Worm (Caenorhabditis elegans) whole organism, mixed stage, embryonic: ENCODE measurements around the gene srh-60.

Experiments
- M03D4.4 ChIP-seq: sonication (generic microtip); optimal IDR thresholded peaks from 2 replicates; lab custom pipeline; 2017; ENCODE audit warnings: mild to moderate bottlenecking, missing genetic modification characterization, missing compliant biosample characterization
- bed-3 ChIP-seq: fragments of 200-800 bp; sonication (Bioruptor generic); optimal IDR thresholded peaks from 3 replicates; lab custom pipeline; 2018; ENCODE audit warnings: mild to moderate bottlenecking, missing genetic modification characterization, moderate library complexity, missing compliant biosample characterization
- blmp-1 ChIP-seq: fragments of 150-350 bp; optimal IDR thresholded peaks from 2 replicates; lab custom pipeline; 2014; ENCODE audit warnings: missing biosample characterization, missing genetic modification characterization
- ceh-39 ChIP-seq: fragments of 150-350 bp; optimal IDR thresholded peaks from 2 replicates; lab custom pipeline; 2014; ENCODE audit warnings: missing biosample characterization, missing genetic modification characterization
- ceh-43 ChIP-seq: fragments of 200-800 bp; sonication (Bioruptor generic); optimal IDR thresholded peaks from 2 replicates; lab custom pipeline; 2018; ENCODE audit warnings: mild to moderate bottlenecking, missing genetic modification characterization, moderate library complexity, missing compliant biosample characterization
- ces-1 ChIP-seq: fragments of 150-350 bp; optimal IDR thresholded peaks from 2 replicates; lab custom pipeline; 2014; ENCODE audit warnings: missing biosample characterization, missing genetic modification reagents, missing genetic modification characterization
- cnd-1 ChIP-seq: fragments of 200-800 bp; sonication (Bioruptor generic); optimal IDR thresholded peaks from 2 replicates; lab custom pipeline; 2018; ENCODE audit warnings: mild to moderate bottlenecking, missing genetic modification characterization, missing compliant biosample characterization
- drap-1 ChIP-seq: fragments of 200-800 bp; sonication (Bioruptor generic); optimal IDR thresholded peaks from 3 replicates; lab custom pipeline; 2018; ENCODE audit warnings: mild to moderate bottlenecking, missing genetic modification characterization, missing compliant biosample characterization
- elt-1 ChIP-seq: sonication (generic microtip); optimal IDR thresholded peaks from 2 replicates; lab custom pipeline; 2017; ENCODE audit warnings: missing genetic modification characterization, mild to moderate bottlenecking, missing compliant biosample characterization, antibody characterized with exemption, moderate library complexity, borderline replicate concordance; ENCODE audit not compliant: insufficient read depth
- elt-3 ChIP-seq: fragments of 150-350 bp; optimal IDR thresholded peaks from 2 replicates; lab custom pipeline; 2014; ENCODE audit warnings: missing biosample characterization, missing genetic modification characterization
- flh-1 ChIP-seq: fragments of 200-800 bp; sonication (Bioruptor generic); optimal IDR thresholded peaks from 2 replicates; lab custom pipeline; 2018; ENCODE audit warnings: mild to moderate bottlenecking, missing genetic modification characterization, moderate library complexity, missing compliant biosample characterization
- hlh-1 ChIP-seq: fragments of 150-350 bp; optimal IDR thresholded peaks from 2 replicates; lab custom pipeline; 2014; ENCODE audit warnings: missing biosample characterization, missing genetic modification reagents, missing genetic modification characterization
- lin-13 ChIP-seq: fragments of 150-350 bp; optimal IDR thresholded peaks from 2 replicates; lab custom pipeline; 2014; ENCODE audit warnings: missing biosample characterization, missing genetic modification characterization
- lin-32 ChIP-seq: fragments of 200-800 bp; sonication (Bioruptor generic); optimal IDR thresholded peaks from 2 replicates; lab custom pipeline; 2018; ENCODE audit warnings: mild to moderate bottlenecking, missing genetic modification characterization, missing compliant biosample characterization
- lsy-2 ChIP-seq: fragments of 150-350 bp; optimal IDR thresholded peaks from 2 replicates; lab custom pipeline; 2014; ENCODE audit warnings: missing biosample characterization, missing genetic modification characterization
- mab-5 ChIP-seq: fragments of 150-350 bp; optimal IDR thresholded peaks from 2 replicates; lab custom pipeline; 2014; ENCODE audit warnings: missing biosample characterization, missing genetic modification characterization
- mls-2 ChIP-seq: sonication (generic microtip); optimal IDR thresholded peaks from 2 replicates; lab custom pipeline; 2016; ENCODE audit warnings: mild to moderate bottlenecking, missing genetic modification characterization, moderate library complexity, missing compliant biosample characterization
- nhr-2 ChIP-seq: fragments of 150-350 bp; optimal IDR thresholded peaks from 2 replicates; lab custom pipeline; 2014; ENCODE audit warnings: missing biosample characterization, missing genetic modification characterization
- nhr-237 ChIP-seq: fragments of 150-350 bp; optimal IDR thresholded peaks from 2 replicates; lab custom pipeline; 2014; ENCODE audit warnings: missing biosample characterization, missing genetic modification characterization
- nhr-28 ChIP-seq: fragments of 150-350 bp; optimal IDR thresholded peaks from 2 replicates; lab custom pipeline; 2014; ENCODE audit warnings: missing biosample characterization, missing genetic modification characterization
- nhr-76 ChIP-seq: sonication (generic microtip); optimal IDR thresholded peaks from 2 replicates; lab custom pipeline; 2017; ENCODE audit warnings: missing biosample characterization, missing genetic modification characterization
- pha-4 ChIP-seq: fragments of 150-350 bp; optimal IDR thresholded peaks from 2 replicates; lab custom pipeline; 2018; ENCODE audit warnings: missing biosample characterization, missing genetic modification reagents, missing genetic modification characterization
- sem-2 ChIP-seq: fragments of 200-800 bp; sonication (Bioruptor generic); optimal IDR thresholded peaks from 2 replicates; lab custom pipeline; 2018; ENCODE audit warnings: mild to moderate bottlenecking, missing genetic modification characterization, missing compliant biosample characterization
- snpc-4 ChIP-seq: fragments of 150-350 bp; optimal IDR thresholded peaks from 2 replicates; lab custom pipeline; 2014; ENCODE audit warnings: missing biosample characterization, missing genetic modification characterization
- sptf-1 ChIP-seq: sonication (generic microtip); optimal IDR thresholded peaks from 2 replicates; lab custom pipeline; 2017; ENCODE audit warnings: mild to moderate bottlenecking, missing genetic modification characterization, moderate library complexity, missing compliant biosample characterization
- tbx-8 ChIP-seq: fragments of 200-800 bp; sonication (Bioruptor generic); optimal IDR thresholded peaks from 2 replicates; lab custom pipeline; 2018; ENCODE audit warnings: mild to moderate bottlenecking, missing genetic modification characterization, moderate library complexity, missing compliant biosample characterization
- unc-120 ChIP-seq: sonication (generic microtip); optimal IDR thresholded peaks from 2 replicates; lab custom pipeline; 2017; ENCODE audit warnings: missing genetic modification characterization, missing compliant biosample characterization; ENCODE audit not compliant: poor library complexity, severe bottlenecking
- unc-39 ChIP-seq: fragments of 150-350 bp; optimal IDR thresholded peaks from 2 replicates; lab custom pipeline; 2014; ENCODE audit warnings: missing biosample characterization, missing genetic modification characterization
- unc-62 ChIP-seq: fragments of 150-350 bp; optimal IDR thresholded peaks from 2 replicates; lab custom pipeline; 2014; ENCODE audit warnings: missing biosample characterization, missing genetic modification reagents, missing genetic modification characterization
- zip-8 ChIP-seq: fragments of 150-350 bp; optimal IDR thresholded peaks from 2 replicates; lab custom pipeline; 2014; ENCODE audit warnings: missing biosample characterization, missing genetic modification characterization
- ztf-11 ChIP-seq: fragments of 150-350 bp; optimal IDR thresholded peaks from 2 replicates; lab custom pipeline; 2014; ENCODE audit warnings: missing biosample characterization, missing genetic modification characterization

Gene srh-60

DNA sequence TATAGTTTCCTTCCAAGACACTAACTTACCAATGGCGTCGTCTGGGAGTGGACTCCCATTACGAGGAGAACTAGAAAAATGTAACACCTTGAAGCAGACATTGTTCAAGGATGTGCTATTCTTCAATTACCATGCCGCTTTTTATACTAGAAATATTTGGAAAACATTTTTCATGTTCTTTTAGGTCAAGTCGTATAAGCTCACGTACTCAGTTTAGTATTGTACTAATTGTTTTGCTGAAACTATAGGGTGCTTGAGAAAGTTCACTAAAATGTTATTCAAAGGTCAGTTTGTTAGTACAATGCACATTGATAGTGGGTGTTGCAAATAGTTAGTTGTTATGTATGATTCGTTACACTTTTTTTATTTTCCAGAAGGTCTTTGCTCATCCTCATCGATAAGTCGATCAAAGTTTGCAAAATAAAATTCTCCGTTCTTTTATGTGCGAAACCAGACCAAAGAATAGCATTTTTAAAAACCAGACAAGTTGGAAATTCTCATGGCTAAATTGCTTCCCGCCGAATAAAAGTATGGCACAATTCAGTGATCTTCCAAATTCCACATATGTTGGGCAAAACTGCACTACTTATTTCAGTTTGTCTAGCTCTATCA lies 12.5 kb upstream of the srh-60 start, which contains the start of the genes clec-128 and clec-129:
TSS of gene clec-128 (minus strand) at position 101 of the 612 bp plus-strand sequence.
TSS of gene clec-129 (plus strand) at position 562 of the 612 bp plus-strand sequence.
- TF ChIP-seq drap-1 (GFP tag; lab: Kevin White, UChicago) (no peak), blmp-1 (no peak), hlh-1 (no peak), nhr-2 (tag; lab: Kevin White, UChicago) (no peak), mls-2 (tag; lab: Kevin White, UChicago) (no peak)

DNA sequence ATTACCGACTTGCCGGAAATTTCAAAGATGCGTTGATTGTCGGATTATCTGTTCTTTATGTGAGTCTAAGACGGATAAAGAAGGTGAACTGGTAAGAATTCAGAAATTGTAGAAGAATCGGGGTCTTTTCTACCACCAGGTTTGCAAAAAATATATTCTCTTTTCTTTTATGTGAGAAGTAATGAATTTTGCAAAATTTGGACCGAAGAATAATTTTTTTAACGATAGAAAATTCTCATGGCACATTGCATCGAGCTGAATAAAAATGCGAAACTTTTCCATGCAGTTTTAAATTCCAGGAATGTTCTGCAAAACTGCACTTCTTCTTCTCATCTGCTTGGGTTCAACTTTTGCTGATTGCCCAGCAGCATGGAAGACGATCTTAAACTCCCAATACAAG lies 10.2 kb upstream of the srh-60 start, which contains the start of gene clec-130:
TSS of gene clec-130 (plus strand) at position 301 of the 400 bp plus-strand sequence.
- TF ChIP-seq lin-32 (GFP tag; lab: Kevin White, UChicago) (no peak), lin-13 (tag; lab: Kevin White, UChicago) (no peak), nhr-237 (no peak), elt-3 (tag; lab: Kevin White, UChicago) (no peak), flh-1 (GFP tag; lab: Kevin White, UChicago) (no peak), unc-39 (tag; lab: Kevin White, UChicago) (no peak), ceh-43 (GFP tag; lab: Kevin White, UChicago) (no peak)

DNA sequence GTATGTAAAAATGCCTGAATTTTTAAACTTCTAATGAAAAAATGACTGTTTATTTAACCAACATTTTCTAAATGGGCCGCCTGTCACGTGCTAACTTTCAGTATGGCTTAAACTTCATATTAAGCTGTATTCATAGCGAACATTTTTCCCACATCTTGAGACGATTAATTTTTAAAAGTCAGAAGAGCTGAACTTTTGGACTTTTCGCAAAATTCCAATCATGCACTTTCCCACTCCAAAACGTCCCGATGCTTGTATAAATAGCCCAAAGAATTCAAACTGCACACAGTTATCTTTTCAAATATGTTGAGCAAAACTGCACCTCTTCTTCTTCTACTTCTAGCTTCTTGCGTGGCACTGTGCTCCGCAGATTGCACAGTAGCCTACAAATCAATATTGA lies 6.8 kb upstream of the srh-60 start, which contains the start of gene clec-132:
TSS of gene clec-132 (plus strand) at position 301 of the 400 bp plus-strand sequence.
- no peak for TF ChIP-seq lsy-2 (tag; lab: Kevin White, UChicago)
- TF ChIP-seq pha-4 = no peak
- no peak for TF ChIP-seq ztf-11 (tag; lab: Kevin White, UChicago)
- no peak for TF ChIP-seq elt-1 (tag; lab: Kevin White, UChicago)
- TF ChIP-seq lin-13 (tag; lab: Kevin White, UChicago) = no peak
- no peak for TF ChIP-seq sptf-1 (tag; lab: Kevin White, UChicago)
- no peak for TF ChIP-seq nhr-28 (tag; lab: Kevin White, UChicago)
- TF ChIP-seq, all 35 proteins: peak for 0

DNA sequence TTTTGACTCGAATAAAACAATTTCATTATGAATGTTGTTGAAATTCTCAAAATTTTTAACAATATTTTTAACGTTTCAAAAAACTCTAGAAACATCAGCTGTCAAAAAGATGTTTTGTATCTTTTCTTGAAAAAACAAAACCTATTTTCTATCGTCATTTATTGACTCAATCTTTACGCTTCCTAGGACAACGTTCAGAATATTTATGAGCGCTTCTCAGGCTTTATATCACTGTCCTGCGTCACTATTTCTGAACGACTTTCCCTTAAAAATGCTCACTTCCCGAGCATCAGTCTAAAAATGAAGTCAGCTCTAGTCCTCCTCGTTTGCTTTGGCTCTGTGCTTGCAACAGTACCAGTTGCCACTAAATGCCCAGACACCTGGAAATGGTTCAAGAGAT lies 5.4 kb upstream of the srh-60 start, which contains the start of gene clec-133:
TSS of gene clec-133 (plus strand) at position 301 of the 400 bp plus-strand sequence.
- no peak for TF ChIP-seq ceh-39
- TF ChIP-seq nhr-76 = no peak
- TF ChIP-seq tbx-8 (GFP tag; lab: Kevin White, UChicago) = no peak
- no peak for TF ChIP-seq nhr-28 (tag; lab: Kevin White, UChicago)
- no peak for TF ChIP-seq M03D4.4 (tag; lab: Kevin White, UChicago)
- TF ChIP-seq ces-1 (GFP tag; lab: Kevin White, UChicago) = no peak
- TF ChIP-seq drap-1 (GFP tag; lab: Kevin White, UChicago) = no peak
- no peak for TF ChIP-seq nhr-237
- no peak for TF ChIP-seq blmp-1
- TF ChIP-seq bed-3 (GFP tag; lab: Kevin White, UChicago) = no peak
- no peak for TF ChIP-seq sem-2 (GFP tag; lab: Kevin White, UChicago)
- no peak for TF ChIP-seq unc-62 (GFP tag; lab: Kevin White, UChicago)
- no peak for TF ChIP-seq snpc-4 (tag; lab: Kevin White, UChicago)
- TF ChIP-seq zip-8 (tag; lab: Kevin White, UChicago) = no peak
- no peak for TF ChIP-seq mab-5 (tag; lab: Kevin White, UChicago)
- TF ChIP-seq unc-120 (tag; lab: Kevin White, UChicago) = no peak
- no peak for TF ChIP-seq pha-4
- TF ChIP-seq ceh-43 (GFP tag; lab: Kevin White, UChicago) = no peak

DNA sequence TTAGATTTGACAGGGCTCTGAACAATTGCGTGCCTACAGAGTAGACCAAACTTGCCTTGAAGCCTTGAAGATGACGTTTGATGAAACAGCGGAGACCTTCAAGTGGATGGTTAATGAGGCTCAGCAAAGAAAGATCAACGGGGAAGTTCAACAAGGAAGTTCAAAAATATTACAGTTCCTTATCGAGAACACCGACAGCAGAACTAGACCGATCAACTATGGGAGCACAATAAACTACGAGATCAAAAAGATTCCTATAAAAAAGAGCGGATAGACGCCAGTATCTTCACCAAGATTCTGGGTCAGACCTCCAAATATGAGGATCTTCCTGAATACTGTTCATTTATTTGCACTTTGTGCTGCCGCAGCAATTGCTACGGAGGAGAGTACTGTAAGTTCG lies 3.7 kb upstream of the srh-60 start, which contains the start of gene clec-134:
TSS of gene clec-134 (plus strand) at position 301 of the 400 bp plus-strand sequence.
- TF ChIP-seq sem-2 (GFP tag; lab: Kevin White, UChicago) = no peak
- no peak for TF ChIP-seq ceh-43 (GFP tag; lab: Kevin White, UChicago)
- no peak for TF ChIP-seq elt-1 (tag; lab: Kevin White, UChicago)
- TF ChIP-seq nhr-28 (tag; lab: Kevin White, UChicago) = no peak
- TF ChIP-seq blmp-1 = no peak
- TF ChIP-seq bed-3 (GFP tag; lab: Kevin White, UChicago) = no peak
- no peak for TF ChIP-seq cnd-1 (tag; lab: Kevin White, UChicago)
- no peak for TF ChIP-seq lsy-2 (tag; lab: Kevin White, UChicago)
